Fruit fly (Drosophila melanogaster) whole organism, embryonic: ENCODE data around the gene sip3.

ENCODE experiments used
- Ada2b ChIP-seq: fragments of 200-800 bp; sonication (Bioruptor generic); IDR thresholded peaks from 2 replicates; pipeline ENCODE4 v1.3.6; 2022; ENCODE audit warnings: missing biosample characterization, missing genetic modification characterization
- Atf6 ChIP-seq: fragments of 200-800 bp; sonication (Bioruptor generic); IDR thresholded peaks from 2 replicates; pipeline ENCODE4 v1.3.6; 2022; ENCODE audit warnings: missing biosample characterization, missing genetic modification characterization
- BEAF-32 ChIP-seq: fragments of 200-800 bp; sonication (Bioruptor generic); optimal IDR thresholded peaks from 3 replicates; lab custom pipeline; 2017; ENCODE audit warnings: missing biosample characterization, missing genetic modification characterization, mild to moderate bottlenecking, moderate library complexity, missing genetic modification reagents
- CG10979 ChIP-seq: fragments of 200-800 bp; sonication (Bioruptor generic); optimal IDR thresholded peaks from 2 replicates; lab custom pipeline; 2018; ENCODE audit warnings: missing biosample characterization, mild to moderate bottlenecking, missing genetic modification characterization, moderate library complexity
- CG11695 ChIP-seq: fragments of 200-800 bp; sonication (Bioruptor generic); IDR thresholded peaks from 3 replicates; pipeline ENCODE4 v1.3.6; 2022; ENCODE audit warnings: missing biosample characterization, missing genetic modification characterization
- CG12299 ChIP-seq: fragments of 200-800 bp; sonication (Bioruptor generic); optimal IDR thresholded peaks from 2 replicates; lab custom pipeline; 2018; ENCODE audit warnings: missing biosample characterization, mild to moderate bottlenecking, missing genetic modification characterization
- CG1233 ChIP-seq: fragments of 200-800 bp; sonication (Bioruptor generic); optimal IDR thresholded peaks from 4 replicates; lab custom pipeline; 2018; ENCODE audit warnings: missing biosample characterization, mild to moderate bottlenecking, missing genetic modification characterization
- CG12391 ChIP-seq: fragments of 200-800 bp; sonication (Bioruptor generic); optimal IDR thresholded peaks from 3 replicates; lab custom pipeline; 2018; ENCODE audit warnings: missing biosample characterization, mild to moderate bottlenecking, missing genetic modification characterization, moderate library complexity
- CG12659 ChIP-seq: fragments of 200-800 bp; sonication (Bioruptor generic); optimal IDR thresholded peaks from 3 replicates; lab custom pipeline; 2017; ENCODE audit warnings: mild to moderate bottlenecking, missing biosample characterization, missing genetic modification reagents, missing genetic modification characterization
- CG15514 ChIP-seq: fragments of 200-800 bp; sonication (Bioruptor generic); optimal IDR thresholded peaks from 3 replicates; lab custom pipeline; 2017; ENCODE audit warnings: missing biosample characterization, missing genetic modification characterization, mild to moderate bottlenecking, moderate library complexity, missing genetic modification reagents
- CG1602 ChIP-seq: fragments of 200-800 bp; sonication (Bioruptor generic); optimal IDR thresholded peaks from 3 replicates; lab custom pipeline; 2016; ENCODE audit warnings: missing biosample characterization, missing genetic modification characterization
- CG17186 ChIP-seq: fragments of 200-800 bp; sonication (Bioruptor generic); optimal IDR thresholded peaks from 3 replicates; lab custom pipeline; 2017; ENCODE audit warnings: missing biosample characterization, missing genetic modification reagents, missing genetic modification characterization
- CG17385 ChIP-seq: fragments of 200-800 bp; sonication (Bioruptor generic); optimal IDR thresholded peaks from 3 replicates; lab custom pipeline; 2018; ENCODE audit warnings: missing biosample characterization, mild to moderate bottlenecking, missing genetic modification characterization
- CG18599 ChIP-seq: fragments of 200-800 bp; sonication (Bioruptor generic); optimal IDR thresholded peaks from 3 replicates; lab custom pipeline; 2017; ENCODE audit warnings: missing biosample characterization, missing genetic modification characterization, mild to moderate bottlenecking, moderate library complexity, missing genetic modification reagents
- CG31441 ChIP-seq: fragments of 200-800 bp; sonication (Bioruptor generic); IDR thresholded peaks from 2 replicates; pipeline ENCODE4 v1.3.6; 2022; ENCODE audit warnings: missing biosample characterization, missing genetic modification characterization
- CG3163 ChIP-seq: fragments of 200-800 bp; sonication (Bioruptor generic); optimal IDR thresholded peaks from 3 replicates; lab custom pipeline; 2016; ENCODE audit warnings: missing biosample characterization, missing genetic modification characterization
- CG32532 ChIP-seq: fragments of 200-800 bp; sonication (Bioruptor generic); IDR thresholded peaks from 2 replicates; pipeline ENCODE4 v1.3.6; 2022; ENCODE audit warnings: missing biosample characterization, missing genetic modification characterization
- CG33213 ChIP-seq: fragments of 200-800 bp; sonication (Bioruptor generic); optimal IDR thresholded peaks from 3 replicates; lab custom pipeline; 2016; ENCODE audit warnings: missing biosample characterization, missing genetic modification characterization
- CG3995 ChIP-seq: fragments of 200-800 bp; sonication (Bioruptor generic); optimal IDR thresholded peaks from 3 replicates; lab custom pipeline; 2016; ENCODE audit warnings: missing biosample characterization, missing genetic modification characterization
- CG4424 ChIP-seq: fragments of 200-800 bp; sonication (Bioruptor generic); optimal IDR thresholded peaks from 3 replicates; lab custom pipeline; 2016; ENCODE audit warnings: missing biosample characterization, missing genetic modification characterization
- CG6854 ChIP-seq: fragments of 200-800 bp; sonication (Bioruptor generic); optimal IDR thresholded peaks from 3 replicates; lab custom pipeline; 2017; ENCODE audit warnings: missing biosample characterization, mild to moderate bottlenecking, missing genetic modification characterization
- CG8478 ChIP-seq: fragments of >200 bp; optimal IDR thresholded peaks from 2 replicates; lab custom pipeline; 2018
- CG9609 ChIP-seq: fragments of 200-800 bp; sonication (Bioruptor generic); optimal IDR thresholded peaks from 3 replicates; lab custom pipeline; 2016; ENCODE audit warnings: missing biosample characterization, missing genetic modification characterization
- Chrac-16 ChIP-seq: fragments of 200-800 bp; sonication (Bioruptor generic); optimal IDR thresholded peaks from 3 replicates; lab custom pipeline; 2016; ENCODE audit warnings: missing biosample characterization, missing genetic modification characterization
- Med ChIP-seq: fragments of 200-800 bp; sonication (Bioruptor generic); peaks from one replicate; lab custom pipeline; 2016; ENCODE audit warnings: missing biosample characterization, missing genetic modification characterization, mild to moderate bottlenecking, inconsistent platforms, moderate library complexity
- Myb ChIP-seq: fragments of 200-800 bp; sonication (Bioruptor generic); optimal IDR thresholded peaks from 2 replicates; lab custom pipeline; 2016; ENCODE audit warnings: missing biosample characterization, missing genetic modification characterization
- Ptx1 ChIP-seq: fragments of 200-800 bp; sonication (Bioruptor generic); IDR thresholded peaks from 2 replicates; pipeline ENCODE4 v1.3.6; 2022; ENCODE audit warnings: missing biosample characterization, missing genetic modification characterization
- Rfx ChIP-seq: fragments of 200-800 bp; sonication (Bioruptor generic); IDR thresholded peaks from 2 replicates; pipeline ENCODE4 v1.3.6; 2022; ENCODE audit warnings: missing biosample characterization, missing genetic modification characterization
- Trl ChIP-seq, 3 experiments: fragments of >200 bp in 2 of 3; fragments of 200-800 bp in 1 of 3; sonication (Bioruptor generic) in 1 of 3; optimal IDR thresholded peaks; 2 replicates in 1 of 3; 3 replicates in 2 of 3; lab custom pipeline; 2016 to 2017; ENCODE audit warnings: missing biosample characterization in 1 of 3, missing genetic modification characterization in 1 of 3
- chinmo ChIP-seq: fragments of 200-800 bp; sonication (Bioruptor generic); IDR thresholded peaks from 4 replicates; pipeline ENCODE4 v1.3.6; 2022; ENCODE audit warnings: missing biosample characterization, missing genetic modification characterization; ENCODE audit not compliant: partially characterized antibody
- ci ChIP-seq: fragments of 200-800 bp; sonication (Bioruptor generic); IDR thresholded peaks from 3 replicates; pipeline ENCODE4 v1.3.6; 2022; ENCODE audit warnings: missing biosample characterization, missing genetic modification characterization
- crol ChIP-seq: fragments of 200-800 bp; sonication (Bioruptor generic); IDR thresholded peaks from 2 replicates; pipeline ENCODE4 v1.3.6; 2022; ENCODE audit warnings: missing biosample characterization, missing genetic modification characterization
- da ChIP-seq: fragments of 200-800 bp; sonication (Bioruptor generic); optimal IDR thresholded peaks from 2 replicates; lab custom pipeline; 2016; ENCODE audit warnings: missing biosample characterization, missing genetic modification characterization
- en ChIP-seq: fragments of 200-800 bp; sonication (Bioruptor generic); optimal IDR thresholded peaks from 2 replicates; lab custom pipeline; 2016; ENCODE audit warnings: missing biosample characterization, missing genetic modification characterization
- grn ChIP-seq: fragments of 200-800 bp; sonication (Bioruptor generic); optimal IDR thresholded peaks from 3 replicates; lab custom pipeline; 2017; ENCODE audit warnings: missing biosample characterization, missing genetic modification characterization
- klu ChIP-seq: fragments of 200-800 bp; sonication (Bioruptor generic); IDR thresholded peaks from 2 replicates; pipeline ENCODE4 v1.3.6; 2022; ENCODE audit warnings: missing biosample characterization, missing genetic modification characterization
- knrl ChIP-seq: fragments of 200-800 bp; sonication (Bioruptor generic); IDR thresholded peaks from 3 replicates; pipeline ENCODE4 v1.3.6; 2022; ENCODE audit warnings: missing biosample characterization, missing genetic modification characterization; ENCODE audit not compliant: partially characterized antibody
- lilli ChIP-seq: fragments of 200-800 bp; sonication (Bioruptor generic); optimal IDR thresholded peaks from 3 replicates; lab custom pipeline; 2016; ENCODE audit warnings: missing biosample characterization, missing genetic modification characterization
- otp ChIP-seq: fragments of 200-800 bp; sonication (Bioruptor generic); IDR thresholded peaks from 3 replicates; pipeline ENCODE4, ENCODE4 v1.3.6; 2022; ENCODE audit warnings: missing biosample characterization, missing genetic modification characterization
- pzg ChIP-seq: fragments of 200-800 bp; sonication (Bioruptor generic); optimal IDR thresholded peaks from 3 replicates; lab custom pipeline; 2018; ENCODE audit warnings: missing biosample characterization, mild to moderate bottlenecking, missing genetic modification characterization, moderate library complexity
- schlank ChIP-seq: fragments of 200-800 bp; sonication (Bioruptor generic); optimal IDR thresholded peaks from 2 replicates; lab custom pipeline; 2018; ENCODE audit warnings: missing biosample characterization, mild to moderate bottlenecking, missing genetic modification characterization
- sens ChIP-seq: fragments of 200-800 bp; sonication (Bioruptor generic); peaks from one replicate; lab custom pipeline; 2016; ENCODE audit warnings: missing biosample characterization, missing genetic modification characterization
- so ChIP-seq: fragments of 200-800 bp; sonication (Bioruptor generic); IDR thresholded peaks from 3 replicates; pipeline ENCODE4 v1.3.6; 2022; ENCODE audit warnings: missing biosample characterization, missing genetic modification characterization
- stc ChIP-seq: fragments of 200-800 bp; sonication (Bioruptor generic); IDR thresholded peaks from 2 replicates; pipeline ENCODE4 v1.3.6; 2022; ENCODE audit warnings: missing biosample characterization, missing genetic modification characterization
- z ChIP-seq: fragments of 200-800 bp; sonication (Bioruptor generic); IDR thresholded peaks from 3 replicates; pipeline ENCODE4 v1.3.6; 2022; ENCODE audit warnings: missing biosample characterization, missing genetic modification characterization
- zen2 ChIP-seq: fragments of 200-800 bp; sonication (Bioruptor generic); IDR thresholded peaks from 3 replicates; pipeline ENCODE4 v1.3.6; 2022; ENCODE audit warnings: missing biosample characterization, missing genetic modification characterization; ENCODE audit not compliant: partially characterized antibody
- zfh1 ChIP-seq: fragments of 200-800 bp; sonication (Bioruptor generic); IDR thresholded peaks from 3 replicates; pipeline ENCODE4 v1.3.6; 2022; ENCODE audit warnings: missing biosample characterization, missing genetic modification characterization

sip3 gene

dm6 chr3R:31777482-31778165, 5.6 kb downstream of the sip3 start (continued):
- 0 out of 3 replicates have a peak, but pooled peaks have one; percentile 6 for TF ChIP-seq CG11695
- TF ChIP-seq da (GFP tag; lab: Kevin White, UChicago) = no peak
- TF ChIP-seq crol = peak; percentile 60
- peak; percentile 16 for TF ChIP-seq CG15514
- no peak for TF ChIP-seq grn (GFP tag; lab: Kevin White, UChicago)
- TF ChIP-seq CG6854 (GFP tag; lab: Kevin White, UChicago) = peak; percentile 33
- peak; percentile 21 for TF ChIP-seq CG1233
- no peak for TF ChIP-seq schlank
- no peak for TF ChIP-seq CG8478 (lab: Kevin White, UChicago)
- TF ChIP-seq z = peak; percentile 85
- no peak for TF ChIP-seq CG12391
- TF ChIP-seq stc (GFP tag; lab: Robert Waterston, UW) = peak; percentile 10; the same call in 1 of the 2 replicates
- TF ChIP-seq CG18599 (GFP tag; lab: Kevin White, UChicago) = peak; percentile 9
- peak; percentile 83; the same call in 1 of the 4 replicates for TF ChIP-seq chinmo (GFP tag; lab: Robert Waterston, UW)
- 0 out of 2 replicates have a peak, but pooled peaks have one; percentile 14 for TF ChIP-seq Atf6
- TF ChIP-seq CG4424 (GFP tag; lab: Kevin White, UChicago) = no peak
- peak; percentile 31 for TF ChIP-seq CG3163 (GFP tag; lab: Kevin White, UChicago)
- peak; percentile 20 for TF ChIP-seq CG12299 (tag; lab: Kevin White, UChicago)

- TF ChIP-seq ci (peak; percentile 59; the same call in 2 of the 3 replicates), CG32532 (GFP tag; lab: Robert Waterston, UW) (peak; percentile 51; the same call in 1 of the 2 replicates), Chrac-16 (GFP tag; lab: Kevin White, UChicago) (peak; percentile 42), Rfx (GFP tag; lab: Robert Waterston, UW) (peak; percentile 60), BEAF-32 (GFP tag; lab: Kevin White, UChicago) (peak; percentile 76), CG17186 (GFP tag; lab: Kevin White, UChicago) (peak; percentile 55), klu (GFP tag; lab: Robert Waterston, UW) (no peak), CG9609 (GFP tag; lab: Kevin White, UChicago) (peak; percentile 19), lilli (GFP tag; lab: Kevin White, UChicago) (peak; percentile 58), so (GFP tag; lab: Robert Waterston, UW) (0 out of 3 replicates have a peak, but pooled peaks have one; percentile 38), Med (GFP tag; lab: Kevin White, UChicago) (peak; percentile 86), knrl (peak; percentile 65; the same call in 2 of the 3 replicates), zfh1 (GFP tag; lab: Robert Waterston, UW) (peak; percentile 33; the same call in 1 of the 3 replicates), CG10979 (peak; percentile 7), CG17385 (GFP tag; lab: Kevin White, UChicago) (no peak), CG15514 (peak; percentile 89), Ptx1 (peak; percentile 51), CG12659 (GFP tag; lab: Kevin White, UChicago) (peak; percentile 37), Trl (optimal IDR thresholded peaks at IDR 0.05; lab: Kevin White, UChicago) (no peak), Trl (GFP tag; optimal IDR thresholded peaks at IDR 0.05; lab: Kevin White, UChicago) (peak; percentile 42), CG4424 (GFP tag; lab: Kevin White, UChicago) (peak; percentile 24), zen2 (peak; percentile 31; the same call in 1 of the 3 replicates), CG33213 (peak; percentile 44), Ada2b (GFP tag; lab: Robert Waterston, UW) (peak; percentile 57), sens (GFP tag; lab: Kevin White, UChicago) (peak; percentile 93), CG1602 (GFP tag; lab: Kevin White, UChicago) (peak; percentile 17), otp (GFP tag; lab: Robert Waterston, UW) (no peak), CG31441 (GFP tag; lab: Robert Waterston, UW) (no peak), pzg (GFP tag; lab: Kevin White, UChicago) (peak; percentile 79), Myb (GFP tag; lab: Kevin White, UChicago) (peak; percentile 74), en (GFP tag; lab: Kevin White, UChicago) (no peak), CG3995 (peak; percentile 37)
Measured at dm6 chr3R:31793664-31794417, 21.8 kb downstream of the sip3 start, which contains the start of the genes Mccc1 and Acf. Mccc1 (minus strand) TSS chr3R:31793907. Acf (plus strand) TSS chr3R:31793981.
